Fruit fly (Drosophila melanogaster) whole organism, pupa: ENCODE data around the gene CG13062.

ENCODE experiments used
- CG10348 ChIP-seq: fragments of 200-800 bp; sonication (Bioruptor generic); IDR thresholded peaks from 2 replicates; pipeline ENCODE4 v1.3.6; 2022; ENCODE audit warnings: missing biosample characterization, missing genetic modification characterization
- CG12605 ChIP-seq: fragments of 200-800 bp; sonication (Bioruptor generic); IDR thresholded peaks from 2 replicates; pipeline ENCODE4 v1.3.6; 2022; ENCODE audit warnings: missing biosample characterization, missing genetic modification characterization
- CG13204 ChIP-seq: fragments of 200-800 bp; sonication (Bioruptor generic); optimal IDR thresholded peaks from 2 replicates; lab custom pipeline; 2018; ENCODE audit warnings: missing biosample characterization, mild to moderate bottlenecking, missing genetic modification characterization, moderate library complexity
- CG14655 ChIP-seq: fragments of 200-800 bp; sonication (Bioruptor generic); optimal IDR thresholded peaks from 3 replicates; lab custom pipeline; 2017; ENCODE audit warnings: mild to moderate bottlenecking, missing biosample characterization, missing genetic modification reagents, missing genetic modification characterization
- CG15710 ChIP-seq: fragments of 200-800 bp; sonication (Bioruptor generic); optimal IDR thresholded peaks from 2 replicates; lab custom pipeline; 2018; ENCODE audit warnings: missing biosample characterization, mild to moderate bottlenecking, missing genetic modification characterization, moderate library complexity
- CG17806 ChIP-seq: fragments of 200-800 bp; sonication (Bioruptor generic); optimal IDR thresholded peaks from 2 replicates; lab custom pipeline; 2018; ENCODE audit warnings: missing biosample characterization, mild to moderate bottlenecking, missing genetic modification characterization, moderate library complexity
- CG32121 ChIP-seq: fragments of 200-800 bp; sonication (Bioruptor generic); IDR thresholded peaks from 2 replicates; pipeline ENCODE4 v1.3.6; 2022; ENCODE audit warnings: missing biosample characterization, missing genetic modification characterization
- CG34367 ChIP-seq: fragments of 200-800 bp; sonication (Bioruptor generic); optimal IDR thresholded peaks from 2 replicates; lab custom pipeline; 2018; ENCODE audit warnings: missing biosample characterization, mild to moderate bottlenecking, missing genetic modification characterization
- CG4496 ChIP-seq: fragments of 200-800 bp; sonication (Bioruptor generic); IDR thresholded peaks from 3 replicates; pipeline ENCODE4 v1.3.6; 2022; ENCODE audit warnings: missing biosample characterization, missing genetic modification characterization
- CG8159 ChIP-seq: fragments of 200-800 bp; sonication (Bioruptor generic); optimal IDR thresholded peaks from 3 replicates; lab custom pipeline; 2018; ENCODE audit warnings: missing biosample characterization, mild to moderate bottlenecking, missing genetic modification characterization, moderate library complexity
- CG8301 ChIP-seq: fragments of 200-800 bp; sonication (Bioruptor generic); optimal IDR thresholded peaks from 2 replicates; lab custom pipeline; 2018; ENCODE audit warnings: missing biosample characterization, mild to moderate bottlenecking, missing genetic modification characterization
- CG9948 ChIP-seq: fragments of 200-800 bp; sonication (Bioruptor generic); optimal IDR thresholded peaks from 2 replicates; lab custom pipeline; 2018; ENCODE audit warnings: missing biosample characterization, mild to moderate bottlenecking, missing genetic modification characterization, moderate library complexity
- D1 ChIP-seq: fragments of 200-800 bp; sonication (Bioruptor generic); optimal IDR thresholded peaks from 2 replicates; lab custom pipeline; 2018; ENCODE audit warnings: missing biosample characterization, mild to moderate bottlenecking, missing genetic modification characterization, moderate library complexity
- EcR ChIP-seq: fragments of 200-800 bp; sonication (Bioruptor generic); optimal IDR thresholded peaks from 3 replicates; lab custom pipeline; 2019; ENCODE audit warnings: missing biosample characterization, missing genetic modification characterization, mild to moderate bottlenecking, moderate library complexity, missing genetic modification reagents
- Ets98B ChIP-seq: fragments of 200-800 bp; sonication (Bioruptor generic); IDR thresholded peaks from 2 replicates; pipeline ENCODE4 v1.3.6; 2022; ENCODE audit warnings: missing biosample characterization, missing genetic modification characterization
- Pif1A ChIP-seq: fragments of 200-800 bp; sonication (Bioruptor generic); optimal IDR thresholded peaks from 3 replicates; lab custom pipeline; 2016; ENCODE audit warnings: missing biosample characterization, missing genetic modification characterization
- Pif1B ChIP-seq: fragments of 200-800 bp; sonication (Bioruptor generic); optimal IDR thresholded peaks from 3 replicates; lab custom pipeline; 2016; ENCODE audit warnings: missing biosample characterization, missing genetic modification characterization
- Snoo ChIP-seq: fragments of 200-800 bp; sonication (Bioruptor generic); optimal IDR thresholded peaks from 3 replicates; lab custom pipeline; 2017; ENCODE audit warnings: missing biosample characterization, mild to moderate bottlenecking, missing genetic modification characterization, inconsistent platforms
- fd96Ca ChIP-seq: fragments of 200-800 bp; sonication (Bioruptor generic); IDR thresholded peaks from 3 replicates; pipeline ENCODE4 v1.3.6; 2022; ENCODE audit warnings: missing biosample characterization, missing genetic modification characterization
- gl ChIP-seq: fragments of 200-800 bp; sonication (Bioruptor generic); optimal IDR thresholded peaks from 2 replicates; lab custom pipeline; 2018; ENCODE audit warnings: missing biosample characterization, mild to moderate bottlenecking, missing genetic modification characterization
- rn ChIP-seq: fragments of 200-800 bp; sonication (Bioruptor generic); IDR thresholded peaks from 2 replicates; pipeline ENCODE4 v1.3.6; 2022; ENCODE audit warnings: missing biosample characterization, missing genetic modification characterization

CG13062 gene

DNA sequence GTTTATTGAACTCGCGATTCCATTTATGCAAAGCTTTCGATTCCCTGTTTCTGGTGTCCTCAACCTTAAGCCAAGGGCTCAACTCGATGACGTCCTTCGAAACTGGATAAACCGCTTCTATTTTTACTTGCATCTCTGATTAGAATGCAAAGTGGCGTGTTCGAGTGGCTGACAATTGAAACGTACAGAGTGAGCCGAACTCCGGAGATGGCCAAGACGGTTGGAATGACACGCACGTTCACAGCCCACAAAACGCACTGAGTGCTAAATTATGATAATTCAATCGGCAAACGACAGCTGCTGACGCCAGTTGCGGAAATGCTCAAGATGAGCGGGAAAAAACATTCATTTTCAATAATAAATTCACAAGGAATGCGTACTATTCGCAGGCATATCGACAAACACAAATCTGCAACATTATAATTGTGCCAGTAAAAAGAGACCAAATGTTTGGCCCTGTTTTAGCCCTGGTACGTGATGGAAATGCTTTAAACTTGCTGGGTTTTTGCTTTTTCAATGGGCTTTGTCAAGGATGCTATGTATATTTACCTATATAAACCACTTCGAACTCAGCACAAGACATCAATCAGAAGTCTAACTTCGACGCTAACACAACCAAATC, 41.6 kb upstream of the CG13062 start, which contains the start of gene CG13066:
CG13066 (plus strand) TSS at position 572 of the 622 bp plus-strand sequence.
- peak; percentile 13 for TF ChIP-seq EcR
- no peak for TF ChIP-seq CG8159

- TF ChIP-seq Pif1A (GFP tag; lab: Kevin White, UChicago) (no peak), CG13204 (GFP tag; lab: Kevin White, UChicago) (no peak), CG14655 (GFP tag; lab: Kevin White, UChicago) (peak; percentile 41), D1 (no peak), CG9948 (tag; lab: Kevin White, UChicago) (peak; percentile 49), EcR (peak; percentile 75), CG12605 (GFP tag; lab: Robert Waterston, UW) (no peak), Pif1B (GFP tag; lab: Kevin White, UChicago) (no peak), gl (tag; lab: Kevin White, UChicago) (no peak), rn (GFP tag; lab: Robert Waterston, UW) (no peak), CG4496 (GFP tag; lab: Robert Waterston, UW) (no peak), Ets98B (GFP tag; lab: Robert Waterston, UW) (no peak), CG8301 (tag; lab: Kevin White, UChicago) (no peak), CG15710 (peak; percentile 41), CG17806 (peak; percentile 39), fd96Ca (GFP tag; lab: Robert Waterston, UW) (no peak), CG34367 (peak; percentile 20), CG32121 (GFP tag; lab: Robert Waterston, UW) (no peak), Snoo (tag; lab: Kevin White, UChicago) (no peak), CG10348 (no peak), CG8159 (peak; percentile 63)
Measured at dm6 chr3L:16275391-16276017, 38.6 kb upstream of the CG13062 start.

dm6 chr3L:16277135-16277534, 37.0 kb upstream of the CG13062 start, which contains the start of gene CG13065:
Gene CG13065 (plus strand): TSS chr3L:16277435.
- no peak for TF ChIP-seq Ets98B (GFP tag; lab: Robert Waterston, UW)
- no peak for TF ChIP-seq CG9948 (tag; lab: Kevin White, UChicago)
- no peak for TF ChIP-seq D1
- no peak for TF ChIP-seq CG13204 (GFP tag; lab: Kevin White, UChicago)
- no peak for TF ChIP-seq CG14655 (GFP tag; lab: Kevin White, UChicago)
- TF ChIP-seq gl (tag; lab: Kevin White, UChicago), result no peak
- TF ChIP-seq fd96Ca (GFP tag; lab: Robert Waterston, UW), result no peak
- TF ChIP-seq CG10348, result no peak
- no peak for TF ChIP-seq CG34367
- no peak for TF ChIP-seq EcR
- TF ChIP-seq CG4496 (GFP tag; lab: Robert Waterston, UW), result no peak
- TF ChIP-seq CG15710, result no peak
- TF ChIP-seq CG32121 (GFP tag; lab: Robert Waterston, UW), result no peak
- TF ChIP-seq CG8301 (tag; lab: Kevin White, UChicago), result no peak
- TF ChIP-seq Pif1A (GFP tag; lab: Kevin White, UChicago), result no peak
- no peak for TF ChIP-seq CG12605 (GFP tag; lab: Robert Waterston, UW)
- TF ChIP-seq rn (GFP tag; lab: Robert Waterston, UW), result no peak
- TF ChIP-seq Snoo (tag; lab: Kevin White, UChicago), result no peak
- no peak for TF ChIP-seq Pif1B (GFP tag; lab: Kevin White, UChicago)
- TF ChIP-seq CG17806, result no peak

dm6 chr3L:16279171-16279570, 34.9 kb upstream of the CG13062 start, which contains the start of gene CG13050:
Gene CG13050 (minus strand): TSS chr3L:16279271.
- TF ChIP-seq CG4496 (GFP tag; lab: Robert Waterston, UW), result no peak

DNA sequence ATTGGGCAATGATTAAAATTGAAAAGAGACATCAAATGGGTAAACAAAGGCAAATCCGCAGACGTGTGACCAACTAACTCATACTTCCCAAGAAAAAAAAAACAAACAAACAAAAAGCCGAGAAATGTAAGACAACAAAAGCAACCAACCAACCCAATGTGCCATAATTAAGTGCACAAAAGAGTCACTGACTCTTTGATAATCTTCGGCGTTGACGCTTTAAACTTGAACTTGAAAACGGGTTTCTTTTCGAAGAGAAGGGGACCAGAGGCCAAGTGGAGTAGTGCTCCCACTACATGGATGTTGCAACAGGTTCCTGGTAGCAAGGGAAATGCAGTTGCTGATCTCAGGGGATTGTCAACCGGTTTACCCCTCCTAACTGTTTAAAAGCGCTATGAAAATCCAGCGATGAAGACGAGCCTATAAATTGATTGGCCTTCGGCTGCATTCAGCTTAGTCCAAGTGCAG, 34.1 kb upstream of the CG13062 start, which contains the start of gene CG13064:
CG13064 (plus strand) TSS at position 418 of the 468 bp plus-strand sequence.
- peak; percentile 96 for TF ChIP-seq EcR
- TF ChIP-seq CG32121 (GFP tag; lab: Robert Waterston, UW), result no peak

- TF ChIP-seq CG9948 (tag; lab: Kevin White, UChicago), result no peak
- TF ChIP-seq CG15710, result no peak
- TF ChIP-seq D1, result no peak
- TF ChIP-seq Pif1A (GFP tag; lab: Kevin White, UChicago), result no peak
- no peak for TF ChIP-seq Snoo (tag; lab: Kevin White, UChicago)
Measured at dm6 chr3L:16281880-16282556, 32.1 kb upstream of the CG13062 start, which contains the start of gene CG13049. Gene CG13049 (minus strand): TSS chr3L:16281930.
